Worm (Caenorhabditis elegans) whole organism, L2 larva: ENCODE results near the gene Y71H2AM.6.

ENCODE experiments used
- F13H6.1 ChIP-seq: sonication (generic microtip); optimal IDR thresholded peaks from 2 replicates; lab custom pipeline; 2016; ENCODE audit warnings: missing genetic modification characterization, missing compliant biosample characterization
- egl-27 ChIP-seq: sonication (generic microtip); optimal IDR thresholded peaks from 3 replicates; lab custom pipeline; 2017; ENCODE audit warnings: missing biosample characterization, missing genetic modification reagents, missing genetic modification characterization
- nhr-12 ChIP-seq: fragments of 150-350 bp; optimal IDR thresholded peaks from 2 replicates; lab custom pipeline; 2014; ENCODE audit warnings: missing biosample characterization, missing genetic modification characterization
- nhr-237 ChIP-seq: fragments of 150-350 bp; optimal IDR thresholded peaks from 2 replicates; lab custom pipeline; 2014; ENCODE audit warnings: missing biosample characterization, missing genetic modification characterization
- unc-55 ChIP-seq: fragments of 150-350 bp; sonication (generic microtip); optimal IDR thresholded peaks from 3 replicates; lab custom pipeline; 2014; ENCODE audit warnings: missing biosample characterization, missing genetic modification reagents, missing genetic modification characterization
- zag-1 ChIP-seq: fragments of 150-350 bp; optimal IDR thresholded peaks from 2 replicates; lab custom pipeline; 2014; ENCODE audit warnings: missing biosample characterization, missing genetic modification characterization

ce11 chrIII:2786740-2787139 lies 5.9 kb downstream of the Y71H2AM.6 start, which contains the start of gene nduc-2:
- TF ChIP-seq egl-27 (no peak), zag-1 (tag; lab: Kevin White, UChicago) (no peak), nhr-237 (tag; lab: Kevin White, UChicago) (no peak), nhr-12 (no peak), F13H6.1 (tag; lab: Kevin White, UChicago) (no peak), unc-55 (GFP tag; lab: Kevin White, UChicago) (no peak)
